Worm (Caenorhabditis elegans) whole organism, L1 larva: ENCODE data around the gene D1086.11.

Experiments used
- ceh-90 ChIP-seq: sonication (generic microtip); optimal IDR thresholded peaks from 2 replicates; lab custom pipeline; 2016; ENCODE audit warnings: missing genetic modification characterization, missing compliant biosample characterization
- egl-27 ChIP-seq, 2 experiments: fragments of 150-350 bp in 1 of 2; sonication (generic microtip); optimal IDR thresholded peaks; 3 replicates each; lab custom pipeline; 2017 to 2018; ENCODE audit warnings: missing biosample characterization in 2 of 2, missing genetic modification characterization in 2 of 2, missing genetic modification reagents in 2 of 2
- fkh-4 ChIP-seq: sonication (generic microtip); optimal IDR thresholded peaks from 2 replicates; lab custom pipeline; 2016; ENCODE audit warnings: missing compliant biosample characterization, missing genetic modification characterization, borderline replicate concordance
- lin-39 ChIP-seq: fragments of 150-350 bp; optimal IDR thresholded peaks from 2 replicates; lab custom pipeline; 2014; ENCODE audit warnings: missing biosample characterization, missing genetic modification reagents, missing genetic modification characterization
- mep-1 ChIP-seq: fragments of 150-350 bp; optimal IDR thresholded peaks from 2 replicates; lab custom pipeline; 2014; ENCODE audit warnings: missing biosample characterization, missing genetic modification characterization
- nhr-20 ChIP-seq: sonication (generic microtip); optimal IDR thresholded peaks from 2 replicates; lab custom pipeline; 2016; ENCODE audit warnings: mild to moderate bottlenecking, missing genetic modification characterization, missing compliant biosample characterization
- pax-3 ChIP-seq: fragments of 200-800 bp; sonication (Bioruptor generic); optimal IDR thresholded peaks from 2 replicates; lab custom pipeline; 2018; ENCODE audit warnings: mild to moderate bottlenecking, missing genetic modification characterization, moderate library complexity, missing compliant biosample characterization
- rnt-1 ChIP-seq: sonication (generic microtip); optimal IDR thresholded peaks from 2 replicates; lab custom pipeline; 2016; ENCODE audit warnings: mild to moderate bottlenecking, missing genetic modification characterization, moderate library complexity, missing compliant biosample characterization
- snpc-4 ChIP-seq: fragments of 150-350 bp; optimal IDR thresholded peaks from 2 replicates; lab custom pipeline; 2014; ENCODE audit warnings: missing biosample characterization, missing genetic modification characterization

DNA sequence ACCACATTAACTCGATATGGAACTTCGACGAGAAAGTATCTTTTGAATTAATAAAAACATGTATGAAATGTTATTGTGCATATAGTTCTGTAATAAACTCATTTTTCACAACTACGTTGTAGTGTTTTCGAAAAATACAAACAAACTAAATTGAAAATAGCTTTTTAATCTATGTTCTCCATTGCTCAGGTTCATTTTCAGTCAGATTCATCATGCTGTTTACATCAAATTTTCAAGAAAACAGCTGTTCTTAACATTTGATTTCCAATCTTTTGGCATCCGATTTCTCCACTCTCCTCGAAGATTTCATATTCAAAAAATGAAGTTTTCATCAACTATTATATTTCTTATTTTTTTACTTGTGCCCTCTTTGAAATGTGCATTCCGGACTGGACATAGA is 35.8 kb downstream of the D1086.11 start, which contains the start of gene H39E23.2:
- TF ChIP-seq rnt-1 (tag; lab: Kevin White, UChicago) (no peak), mep-1 (tag; lab: Kevin White, UChicago) (no peak), ceh-90 (tag; lab: Kevin White, UChicago) (no peak), fkh-4 (no peak), pax-3 (tag; lab: Kevin White, UChicago) (no peak), nhr-20 (no peak), egl-27 (tag; optimal IDR thresholded peaks at IDR 0.05; lab: Kevin White, UChicago) (no peak), lin-39 (tag; lab: Kevin White, UChicago) (no peak), snpc-4 (no peak)
